Worm (Caenorhabditis elegans) whole organism, L3 larva: Measurements from ENCODE around the gene Y54G11A.9.
"Not testable (repeated sequence)": the region's sequence is repeated elsewhere in the genome, so short reads cannot be mapped to it uniquely, and the experiment has no call there.

Source experiments
- fkh-10 ChIP-seq: sonication (generic microtip); optimal IDR thresholded peaks from 2 replicates; lab custom pipeline; 2017; ENCODE audit warnings: missing biosample characterization, missing genetic modification reagents, missing genetic modification characterization
- zag-1 ChIP-seq: fragments of 150-350 bp; optimal IDR thresholded peaks from 2 replicates; lab custom pipeline; 2014; ENCODE audit warnings: missing biosample characterization, missing genetic modification characterization
- ztf-11 ChIP-seq: fragments of 150-350 bp; optimal IDR thresholded peaks from 2 replicates; lab custom pipeline; 2014; ENCODE audit warnings: missing biosample characterization, missing genetic modification characterization

DNA sequence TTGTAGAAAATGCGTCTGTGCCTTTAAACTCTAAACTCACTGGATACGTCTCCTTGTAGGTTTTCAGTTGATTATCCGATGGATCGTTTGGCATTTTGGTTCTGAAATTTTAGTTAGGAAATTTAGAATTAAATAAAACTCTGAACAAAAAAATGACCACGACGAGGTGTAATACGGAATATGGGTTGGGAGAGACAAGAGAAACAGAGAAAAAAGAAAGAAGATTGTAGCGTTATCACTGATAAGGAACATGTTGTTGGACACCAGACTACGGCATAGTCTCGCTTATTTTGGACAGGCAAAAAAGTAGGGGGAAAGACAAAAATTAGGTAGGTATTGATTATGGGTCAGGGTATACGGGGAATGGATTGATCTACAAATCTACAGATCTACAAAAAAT lies 44.3 kb downstream of the Y54G11A.9 start, which contains the start of gene ctl-2:
- not testable (repeated sequence) for TF ChIP-seq ztf-11 (tag; lab: Kevin White, UChicago); fkh-10 (GFP tag; lab: Kevin White, UChicago); zag-1 (tag; lab: Kevin White, UChicago)
